Fruit fly (Drosophila melanogaster): ENCODE data around the gene RluA-2.

The RluA-2 gene

dm6 chr2L:10470211-10470610 is 6.7 kb upstream of the RluA-2 start:
- no peak for TF ChIP-seq CTCF (optimal IDR thresholded peaks at IDR 0.05)
- no peak for TF ChIP-seq CG8478 (optimal IDR thresholded peaks at IDR 0.05)

- TF ChIP-seq CG8478 (optimal IDR thresholded peaks at IDR 0.05) (no peak), CTCF (optimal IDR thresholded peaks at IDR 0.05) (no peak)
Measured at dm6 chr2L:10472257-10472656, 4.6 kb upstream of the RluA-2 start.

dm6 chr2L:10474268-10474678 is 2.6 kb upstream of the RluA-2 start, which contains the start of gene RluA-1:
Gene RluA-1 (minus strand): TSS chr2L:10474349.
- no peak for TF ChIP-seq CG8478 (optimal IDR thresholded peaks at IDR 0.05)
- no peak for TF ChIP-seq CTCF (optimal IDR thresholded peaks at IDR 0.05)

dm6 chr2L:10474815-10475214 is 2.1 kb upstream of the RluA-2 start:
- TF ChIP-seq CG8478 (optimal IDR thresholded peaks at IDR 0.05) (no peak), CTCF (optimal IDR thresholded peaks at IDR 0.05) (no peak)

dm6 chr2L:10479859-10480258 is 3.0 kb downstream of the RluA-2 start:
- no peak for TF ChIP-seq CTCF (optimal IDR thresholded peaks at IDR 0.05)

- TF ChIP-seq CTCF (optimal IDR thresholded peaks at IDR 0.05) (no peak), CG8478 (optimal IDR thresholded peaks at IDR 0.05) (no peak)
Measured at dm6 chr2L:10483073-10483472, 6.2 kb downstream of the RluA-2 start, which contains the start of gene Grip75. Gene Grip75 (plus strand): TSS chr2L:10483295.

dm6 chr2L:10488484-10489223 is 11.8 kb downstream of the RluA-2 start, which contains the start of the genes Cog4 and CG6144:
Gene Cog4 (minus strand): TSS chr2L:10488622.
Gene CG6144 (plus strand): TSS chr2L:10488694.
- TF ChIP-seq CG8478 (optimal IDR thresholded peaks at IDR 0.05), result no peak
- no peak for TF ChIP-seq CTCF (optimal IDR thresholded peaks at IDR 0.05)

dm6 chr2L:10491354-10491753 is 14.5 kb downstream of the RluA-2 start, which contains the start of gene CG13144:
Gene CG13144 (minus strand): TSS chr2L:10491454.
- TF ChIP-seq CG8478 (optimal IDR thresholded peaks at IDR 0.05) (no peak), CTCF (optimal IDR thresholded peaks at IDR 0.05) (no peak)

dm6 chr2L:10495495-10495894 is 18.6 kb downstream of the RluA-2 start:
- TF ChIP-seq CG8478 (optimal IDR thresholded peaks at IDR 0.05), result no peak
- no peak for TF ChIP-seq CTCF (optimal IDR thresholded peaks at IDR 0.05)

- TF ChIP-seq CTCF (optimal IDR thresholded peaks at IDR 0.05) (no peak), CG8478 (optimal IDR thresholded peaks at IDR 0.05) (no peak)
Measured at dm6 chr2L:10496338-10496737, 19.5 kb downstream of the RluA-2 start.

dm6 chr2L:10497106-10497800 is 20.4 kb downstream of the RluA-2 start:
- TF ChIP-seq CG8478 (optimal IDR thresholded peaks at IDR 0.05) (no peak), CTCF (optimal IDR thresholded peaks at IDR 0.05) (no peak)

dm6 chr2L:10499608-10500007 is 22.7 kb downstream of the RluA-2 start:
- no peak for TF ChIP-seq CG8478 (optimal IDR thresholded peaks at IDR 0.05)
- no peak for TF ChIP-seq CTCF (optimal IDR thresholded peaks at IDR 0.05)

dm6 chr2L:10500309-10500974 is 23.6 kb downstream of the RluA-2 start:
- TF ChIP-seq CG8478 (optimal IDR thresholded peaks at IDR 0.05) (no peak), CTCF (optimal IDR thresholded peaks at IDR 0.05) (no peak)

dm6 chr2L:10502244-10502643 is 25.4 kb downstream of the RluA-2 start:
- TF ChIP-seq CTCF (optimal IDR thresholded peaks at IDR 0.05) (no peak), CG8478 (optimal IDR thresholded peaks at IDR 0.05) (no peak)

- TF ChIP-seq CTCF (optimal IDR thresholded peaks at IDR 0.05), result no peak
- no peak for TF ChIP-seq CG8478 (optimal IDR thresholded peaks at IDR 0.05)
Measured at dm6 chr2L:10502862-10503261, 26.0 kb downstream of the RluA-2 start.

All from S2 (cell line).